Worm (Caenorhabditis elegans) whole organism, L4 larva: ENCODE results near the gene ccm-2.
A peak's percentile ranks its signal among the peaks of the same experiment; 100 is the strongest.

Experiments used
- F37D6.2 ChIP-seq: sonication (generic microtip); optimal IDR thresholded peaks from 2 replicates; lab custom pipeline; 2016; ENCODE audit warnings: mild to moderate bottlenecking, missing genetic modification characterization, missing compliant biosample characterization
- F44E2.7 ChIP-seq: fragments of 200-800 bp; sonication (Bioruptor generic); IDR thresholded peaks from 2 replicates; pipeline ENCODE4 v2.1.2; 2022; ENCODE audit warnings: missing genetic modification characterization, missing compliant biosample characterization
- F49E8.2 ChIP-seq: sonication (generic microtip); optimal IDR thresholded peaks from 2 replicates; lab custom pipeline; 2016; ENCODE audit warnings: missing compliant biosample characterization, mild to moderate bottlenecking, missing genetic modification characterization, borderline replicate concordance
- R02D3.7 ChIP-seq: fragments of 150-350 bp; sonication (generic microtip); optimal IDR thresholded peaks from 3 replicates; lab custom pipeline; 2014; ENCODE audit warnings: missing biosample characterization, missing genetic modification characterization
- Y75B8A.6 ChIP-seq: fragments of 200-800 bp; sonication (Bioruptor generic); IDR thresholded peaks from 2 replicates; pipeline ENCODE4 v1.3.6; 2022; ENCODE audit warnings: missing genetic modification reagents, missing genetic modification characterization, missing compliant biosample characterization
- aha-1 ChIP-seq: fragments of 150-350 bp; peaks from one replicate; lab custom pipeline; 2014; ENCODE audit warnings: missing biosample characterization, missing genetic modification characterization
- ceh-32 ChIP-seq: sonication (generic microtip); optimal IDR thresholded peaks from 2 replicates; lab custom pipeline; 2016; ENCODE audit warnings: mild to moderate bottlenecking, missing genetic modification characterization, missing compliant biosample characterization; ENCODE audit not compliant: poor library complexity
- ceh-44 ChIP-seq: fragments of 200-800 bp; sonication (Bioruptor generic); IDR thresholded peaks from 2 replicates; pipeline ENCODE4 v1.3.6; 2022; ENCODE audit warnings: missing genetic modification reagents, missing genetic modification characterization, missing compliant biosample characterization
- ces-1 ChIP-seq: fragments of 150-350 bp; sonication (generic microtip); optimal IDR thresholded peaks from 4 replicates; lab custom pipeline; 2014; ENCODE audit warnings: missing biosample characterization, missing genetic modification reagents, missing genetic modification characterization
- cey-2 ChIP-seq: sonication (generic microtip); optimal IDR thresholded peaks from 3 replicates; lab custom pipeline; 2017; ENCODE audit warnings: missing genetic modification characterization, mild to moderate bottlenecking, missing compliant biosample characterization, antibody characterized with exemption, borderline replicate concordance; ENCODE audit not compliant: insufficient read depth
- ctbp-1 ChIP-seq: fragments of 200-800 bp; sonication (Bioruptor generic); IDR thresholded peaks from 2 replicates; pipeline ENCODE4 v1.3.6; 2022; ENCODE audit warnings: missing genetic modification reagents, missing genetic modification characterization, missing compliant biosample characterization
- dmd-6 ChIP-seq: fragments of 200-800 bp; sonication (Bioruptor generic); IDR thresholded peaks from 2 replicates; pipeline ENCODE4 v1.3.6; 2022; ENCODE audit warnings: missing genetic modification reagents, missing genetic modification characterization, missing compliant biosample characterization
- dpl-1 ChIP-seq: fragments of 150-350 bp; optimal IDR thresholded peaks from 2 replicates; lab custom pipeline; 2014; ENCODE audit warnings: missing biosample characterization, missing genetic modification reagents, missing genetic modification characterization
- egl-43 ChIP-seq: fragments of 200-800 bp; sonication (Bioruptor generic); IDR thresholded peaks from 2 replicates; pipeline ENCODE4 v1.3.6; 2022; ENCODE audit warnings: missing genetic modification reagents, missing genetic modification characterization, missing compliant biosample characterization
- fkh-10 ChIP-seq: fragments of 150-350 bp; optimal IDR thresholded peaks from 2 replicates; lab custom pipeline; 2014; ENCODE audit warnings: missing biosample characterization, missing genetic modification reagents, missing genetic modification characterization
- fos-1 ChIP-seq: fragments of 150-350 bp; optimal IDR thresholded peaks from 2 replicates; lab custom pipeline; 2014; ENCODE audit warnings: missing biosample characterization, missing genetic modification characterization
- hif-1 ChIP-seq, 2 experiments: sonication (generic microtip); optimal IDR thresholded peaks; 2 replicates each; lab custom pipeline; 2016 to 2017; ENCODE audit warnings: missing compliant biosample characterization in 2 of 2, missing genetic modification characterization in 2 of 2, missing genetic modification reagents in 2 of 2, missing genotype in 2 of 2, mild to moderate bottlenecking in 1 of 2
- hlh-11 ChIP-seq: fragments of 200-800 bp; sonication (Bioruptor generic); optimal IDR thresholded peaks from 2 replicates; lab custom pipeline; 2018; ENCODE audit warnings: mild to moderate bottlenecking, missing genetic modification characterization, missing compliant biosample characterization
- hlh-30 ChIP-seq: sonication (generic microtip); optimal IDR thresholded peaks from 2 replicates; lab custom pipeline; 2017; ENCODE audit warnings: antibody characterized with exemption, mild to moderate bottlenecking, missing genetic modification characterization, missing compliant biosample characterization; ENCODE audit not compliant: insufficient read depth
- hmg-1.1 ChIP-seq: fragments of 200-800 bp; sonication (Bioruptor generic); IDR thresholded peaks from 2 replicates; pipeline ENCODE4 v1.3.6; 2022; ENCODE audit warnings: missing genetic modification reagents, missing genetic modification characterization, missing compliant biosample characterization
- jun-1 ChIP-seq: fragments of 150-350 bp; optimal IDR thresholded peaks from 2 replicates; lab custom pipeline; 2014; ENCODE audit warnings: missing biosample characterization, missing genetic modification reagents, missing genetic modification characterization
- lin-38 ChIP-seq: fragments of 200-800 bp; sonication (Bioruptor generic); IDR thresholded peaks from 2 replicates; pipeline ENCODE4 v1.3.6; 2022; ENCODE audit warnings: missing genetic modification reagents, missing genetic modification characterization, missing compliant biosample characterization
- lin-39 ChIP-seq: fragments of 150-350 bp; optimal IDR thresholded peaks from 2 replicates; lab custom pipeline; 2014; ENCODE audit warnings: missing biosample characterization, missing genetic modification reagents, missing genetic modification characterization
- lsy-2 ChIP-seq, 2 experiments: fragments of 150-350 bp in 1 of 2; sonication (generic microtip) in 1 of 2; optimal IDR thresholded peaks; 2 replicates each; lab custom pipeline; 2014 to 2017; ENCODE audit warnings: missing biosample characterization in 2 of 2, missing genetic modification characterization in 2 of 2
- madf-5 ChIP-seq, 2 experiments: fragments of 200-800 bp; sonication (Bioruptor generic); IDR thresholded peaks; 2 replicates each; pipeline ENCODE4 v1.3.6; 2022; ENCODE audit warnings: missing compliant biosample characterization in 2 of 2, missing genetic modification characterization in 2 of 2
- madf-9 ChIP-seq: fragments of 200-800 bp; sonication (Bioruptor generic); conservative IDR thresholded peaks from 2 replicates; pipeline ENCODE4 v1.3.6; 2022; ENCODE audit warnings: missing genetic modification reagents, missing genetic modification characterization, missing compliant biosample characterization
- mdl-1 ChIP-seq, 2 experiments: fragments of 150-350 bp in 1 of 2; sonication (generic microtip) in 1 of 2; optimal IDR thresholded peaks; 2 replicates each; lab custom pipeline; 2014 to 2017; ENCODE audit warnings: missing biosample characterization in 2 of 2, missing genetic modification characterization in 2 of 2
- mep-1 ChIP-seq: fragments of 150-350 bp; sonication (generic microtip); optimal IDR thresholded peaks from 3 replicates; lab custom pipeline; 2014; ENCODE audit warnings: missing biosample characterization, missing genetic modification characterization
- mes-2 ChIP-seq: sonication (generic microtip); optimal IDR thresholded peaks from 2 replicates; lab custom pipeline; 2016; ENCODE audit warnings: missing genotype, mild to moderate bottlenecking, missing genetic modification characterization, missing compliant biosample characterization; ENCODE audit not compliant: poor library complexity, severe bottlenecking
- mxl-3 ChIP-seq: fragments of 200-800 bp; sonication (Bioruptor generic); optimal IDR thresholded peaks from 2 replicates; lab custom pipeline; 2018; ENCODE audit warnings: mild to moderate bottlenecking, missing genetic modification characterization, missing compliant biosample characterization
- nhr-11 ChIP-seq: fragments of 150-350 bp; optimal IDR thresholded peaks from 2 replicates; lab custom pipeline; 2014; ENCODE audit warnings: missing biosample characterization, missing genetic modification characterization
- nhr-111 ChIP-seq: fragments of 200-800 bp; sonication (Bioruptor generic); optimal IDR thresholded peaks from 2 replicates; lab custom pipeline; 2018; ENCODE audit warnings: mild to moderate bottlenecking, missing genetic modification characterization, missing compliant biosample characterization
- nhr-28 ChIP-seq: fragments of 150-350 bp; optimal IDR thresholded peaks from 2 replicates; lab custom pipeline; 2014; ENCODE audit warnings: missing biosample characterization, missing genetic modification characterization
- nhr-41 ChIP-seq: fragments of 200-800 bp; sonication (Bioruptor generic); IDR thresholded peaks from 2 replicates; pipeline ENCODE4 v1.3.6; 2022; ENCODE audit warnings: missing genetic modification reagents, missing genetic modification characterization, missing compliant biosample characterization
- nhr-6 ChIP-seq: fragments of 150-350 bp; optimal IDR thresholded peaks from 2 replicates; lab custom pipeline; 2014; ENCODE audit warnings: missing biosample characterization, missing genetic modification characterization
- rbr-2 ChIP-seq: sonication (generic microtip); optimal IDR thresholded peaks from 2 replicates; lab custom pipeline; 2016; ENCODE audit warnings: missing genotype, missing genetic modification characterization, missing compliant biosample characterization
- set-16 ChIP-seq: fragments of 200-800 bp; sonication (Bioruptor generic); IDR thresholded peaks from 2 replicates; pipeline ENCODE4 v1.3.6; 2022; ENCODE audit warnings: missing genetic modification reagents, missing genetic modification characterization, missing compliant biosample characterization
- skn-1 ChIP-seq: fragments of 150-350 bp; optimal IDR thresholded peaks from 2 replicates; lab custom pipeline; 2014; ENCODE audit warnings: missing biosample characterization, missing genetic modification characterization
- spr-3 ChIP-seq: fragments of 200-800 bp; sonication (Bioruptor generic); optimal IDR thresholded peaks from 2 replicates; lab custom pipeline; 2018; ENCODE audit warnings: mild to moderate bottlenecking, missing genetic modification characterization, missing compliant biosample characterization
- zip-11 ChIP-seq: fragments of 200-800 bp; sonication (Bioruptor generic); IDR thresholded peaks from 2 replicates; pipeline ENCODE4 v1.3.6; 2022; ENCODE audit warnings: missing genetic modification characterization, missing compliant biosample characterization
- zip-2 ChIP-seq: fragments of 150-350 bp; optimal IDR thresholded peaks from 2 replicates; lab custom pipeline; 2014; ENCODE audit warnings: missing biosample characterization, missing genetic modification characterization

ccm-2 gene

DNA sequence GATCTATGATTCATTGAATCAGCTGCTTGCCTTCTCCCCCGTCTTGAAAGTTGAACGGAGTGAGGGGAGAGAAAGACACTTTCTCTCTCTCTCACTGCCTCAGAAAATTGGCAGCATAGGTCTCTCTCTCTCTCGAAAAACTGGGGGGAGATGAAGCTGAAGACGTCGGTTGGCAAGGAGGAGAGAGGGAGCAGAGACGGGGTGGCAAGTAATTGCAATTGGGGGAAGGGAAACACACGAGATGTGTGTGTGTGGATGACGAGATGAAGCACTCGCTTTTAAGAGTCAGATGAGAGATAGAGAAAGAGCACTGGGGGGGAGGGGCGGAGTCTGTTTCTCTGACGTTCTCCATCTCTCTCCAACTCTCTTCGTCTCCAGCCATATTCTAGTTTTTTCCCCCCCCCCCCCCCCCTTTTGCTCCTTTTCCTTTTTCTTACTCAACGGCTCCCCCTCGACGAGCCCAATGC, 10.3 kb upstream of the ccm-2 start, which contains the start of gene cmk-1:
TSS of gene cmk-1 (plus strand) at position 417 of the 467 bp plus-strand sequence.
- TF ChIP-seq jun-1 (tag; lab: Kevin White, UChicago) (no peak), mdl-1 (tag; optimal IDR thresholded peaks at IDR 0.05; lab: Kevin White, UChicago) (peak in 1 of 2 experiments; percentile 53), fkh-10 (GFP tag; lab: Kevin White, UChicago) (peak; percentile 76), F44E2.7 (GFP tag; lab: Robert Waterston, UW) (no peak), dmd-6 (peak; percentile 19; the same call in 1 of the 2 replicates), lsy-2 (tag; optimal IDR thresholded peaks at IDR 0.05; lab: Kevin White, UChicago) (peak in 1 of 2 experiments; percentile 44), set-16 (peak; percentile 87), R02D3.7 (no peak), nhr-11 (peak; percentile 48), spr-3 (no peak), F37D6.2 (peak; percentile 52), hif-1 (tag; optimal IDR thresholded peaks at IDR 0.05; lab: Kevin White, UChicago) (peak in 1 of 2 experiments; percentile 45), mxl-3 (GFP tag; lab: Kevin White, UChicago) (peak; percentile 36), F49E8.2 (no peak), madf-5 (GFP tag; IDR thresholded peaks at IDR 0.05; lab: Robert Waterston, UW) (no peak), ceh-44 (GFP tag; lab: Robert Waterston, UW) (no peak), fos-1 (tag; lab: Kevin White, UChicago) (no peak), Y75B8A.6 (0 out of 2 replicates have a peak, but pooled peaks have one; percentile 30), lin-38 (no peak), ctbp-1 (GFP tag; lab: Robert Waterston, UW) (peak; percentile 86), hmg-1.1 (GFP tag; lab: Robert Waterston, UW) (peak; percentile 69), egl-43 (GFP tag; lab: Robert Waterston, UW) (peak; percentile 54), nhr-111 (GFP tag; lab: Kevin White, UChicago) (no peak), mes-2 (tag; lab: Kevin White, UChicago) (peak; percentile 11), rbr-2 (tag; lab: Kevin White, UChicago) (peak; percentile 70), nhr-6 (tag; lab: Kevin White, UChicago) (no peak), lin-39 (tag; lab: Kevin White, UChicago) (no peak), aha-1 (peak; percentile 39), cey-2 (tag; lab: Kevin White, UChicago) (no peak), madf-9 (GFP tag; lab: Robert Waterston, UW) (no peak), zip-2 (tag; lab: Kevin White, UChicago) (no peak), dpl-1 (GFP tag; lab: Kevin White, UChicago) (no peak), nhr-28 (no peak), ceh-32 (no peak), ces-1 (GFP tag; lab: Kevin White, UChicago) (peak; percentile 17), hlh-30 (tag; lab: Kevin White, UChicago) (peak; percentile 69), mep-1 (tag; lab: Kevin White, UChicago) (peak; percentile 74), zip-11 (GFP tag; lab: Robert Waterston, UW) (no peak), hlh-11 (tag; lab: Kevin White, UChicago) (peak; percentile 43)

DNA sequence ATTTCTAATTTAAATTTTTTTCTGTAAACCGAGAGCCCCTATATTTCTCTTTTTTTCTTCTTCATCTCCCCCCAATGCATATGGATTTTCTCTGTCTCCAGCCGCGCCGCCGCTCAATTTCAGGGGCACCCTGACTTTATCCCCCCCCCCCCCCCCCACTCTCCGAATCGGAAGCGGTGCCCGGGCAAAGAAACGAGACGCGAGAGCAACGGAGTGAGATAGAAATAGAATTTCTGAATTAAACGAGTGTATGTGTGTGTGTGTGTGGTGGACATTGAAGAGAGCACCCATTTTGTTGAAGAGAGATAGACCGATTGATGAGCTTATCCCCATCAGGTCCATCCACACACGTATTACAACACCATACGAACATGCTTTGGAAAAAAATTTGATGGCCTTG, 8.6 kb upstream of the ccm-2 start:
- peak; percentile 90 for TF ChIP-seq set-16
- no peak for TF ChIP-seq nhr-41 (GFP tag; lab: Robert Waterston, UW)
- peak; percentile 0 for TF ChIP-seq mep-1 (tag; lab: Kevin White, UChicago)
- TF ChIP-seq hmg-1.1 (GFP tag; lab: Robert Waterston, UW) = peak; percentile 43; the same call in 1 of the 2 replicates
- TF ChIP-seq aha-1 = peak; percentile 69
- no peak for TF ChIP-seq skn-1 (tag; lab: Kevin White, UChicago)
- peak; percentile 56; the same call in 1 of the 2 replicates for TF ChIP-seq ctbp-1 (GFP tag; lab: Robert Waterston, UW)
- TF ChIP-seq hlh-11 (tag; lab: Kevin White, UChicago) = peak; percentile 17
